Worm (Caenorhabditis elegans): ENCODE data around the gene srt-31.

srt-31 gene

DNA sequence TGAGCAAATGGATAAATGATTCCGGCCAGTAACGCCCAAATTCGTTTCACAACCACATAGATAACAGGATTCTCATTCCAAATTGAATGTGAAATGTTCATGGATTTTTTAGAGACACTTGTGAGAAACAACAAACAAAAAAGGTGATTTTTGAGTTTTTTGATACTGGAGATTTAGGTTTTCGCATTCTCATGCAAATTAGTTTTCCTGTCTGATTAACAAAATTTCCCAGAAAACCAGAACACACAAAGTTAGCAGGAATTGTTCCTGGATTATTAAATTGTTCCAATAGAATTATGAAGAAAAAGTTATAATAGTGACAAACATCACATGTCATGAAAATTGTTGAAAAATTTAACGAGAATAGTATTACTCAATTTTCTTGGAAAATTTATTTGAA is 29.5 kb upstream of the srt-31 start, which contains the start of gene srh-33:
Gene srh-33, minus strand, starts transcription at position 101 of the 400 bp plus-strand sequence.
- TF ChIP-seq athp-1 (tag; optimal IDR thresholded peaks at IDR 0.05) (no peak), ama-1 (optimal IDR thresholded peaks at IDR 0.05) (no peak), ama-1 (GFP tag; optimal IDR thresholded peaks at IDR 0.05) (no peak), F49E8.2 (tag; optimal IDR thresholded peaks at IDR 0.05; ENCODE audit: insufficient read depth) (no peak), pha-4 (tag; optimal IDR thresholded peaks at IDR 0.05) (no peak), bed-2 (GFP tag; IDR thresholded peaks at IDR 0.05) (no peak), sea-2 (GFP tag; IDR thresholded peaks at IDR 0.05) (no peak), ets-4 (GFP tag; optimal IDR thresholded peaks at IDR 0.05) (no peak), xnd-1 (tag; optimal IDR thresholded peaks at IDR 0.05) (no peak), zfh-2 (GFP tag; conservative IDR thresholded peaks at IDR 0.05) (no peak), ztf-26 (tag; optimal IDR thresholded peaks at IDR 0.05) (no peak), ZK185.1 (tag; optimal IDR thresholded peaks at IDR 0.05; ENCODE audit: poor library complexity, severe bottlenecking) (no peak)

DNA sequence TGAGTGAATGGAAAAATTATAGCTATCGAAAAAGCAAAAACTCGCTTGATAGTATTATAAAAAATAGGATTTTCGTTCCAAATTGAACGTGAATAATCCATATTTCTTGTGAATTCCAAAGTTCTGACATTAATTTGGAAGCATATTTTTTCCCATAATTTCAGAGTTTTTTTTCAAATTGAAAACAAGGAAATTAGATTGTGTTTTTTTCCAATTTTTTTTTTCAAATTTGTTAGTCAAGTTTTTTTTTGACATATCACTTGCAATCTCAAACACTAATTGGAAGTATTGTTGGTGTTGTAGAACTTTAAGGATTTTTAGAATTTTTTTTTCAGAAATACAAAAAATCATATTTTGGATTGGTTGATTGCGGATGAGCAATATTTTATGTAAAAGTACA is 26.1 kb upstream of the srt-31 start, which contains the start of gene srh-34:
Gene srh-34, minus strand, starts transcription at position 101 of the 400 bp plus-strand sequence.
- TF ChIP-seq hmg-20 (GFP tag; IDR thresholded peaks at IDR 0.05), result no peak
- no peak for TF ChIP-seq rpc-1 (optimal IDR thresholded peaks at IDR 0.05)
- no peak for TF ChIP-seq rpc-1 (tag; optimal IDR thresholded peaks at IDR 0.05)
- no peak for TF ChIP-seq ekl-4 (GFP tag; IDR thresholded peaks at IDR 0.05)
- TF ChIP-seq rcor-1 (GFP tag; IDR thresholded peaks at IDR 0.05), result no peak
- no peak for TF ChIP-seq F52B5.7 (tag; optimal IDR thresholded peaks at IDR 0.05)
- no peak for TF ChIP-seq F55B11.4 (tag; optimal IDR thresholded peaks at IDR 0.05; ENCODE audit: borderline replicate concordance, insufficient read depth)
- no peak for TF ChIP-seq Y79H2A.3 (GFP tag; conservative IDR thresholded peaks at IDR 0.05)
- TF ChIP-seq fkh-3 (tag; optimal IDR thresholded peaks at IDR 0.05), result no peak
- no peak for TF ChIP-seq nfya-2 (GFP tag; IDR thresholded peaks at IDR 0.05)
- TF ChIP-seq nfya-1 (tag; optimal IDR thresholded peaks at IDR 0.05; ENCODE audit: borderline replicate concordance, insufficient read depth), result no peak
- TF ChIP-seq C17E4.6 (GFP tag; IDR thresholded peaks at IDR 0.05), result no peak

DNA sequence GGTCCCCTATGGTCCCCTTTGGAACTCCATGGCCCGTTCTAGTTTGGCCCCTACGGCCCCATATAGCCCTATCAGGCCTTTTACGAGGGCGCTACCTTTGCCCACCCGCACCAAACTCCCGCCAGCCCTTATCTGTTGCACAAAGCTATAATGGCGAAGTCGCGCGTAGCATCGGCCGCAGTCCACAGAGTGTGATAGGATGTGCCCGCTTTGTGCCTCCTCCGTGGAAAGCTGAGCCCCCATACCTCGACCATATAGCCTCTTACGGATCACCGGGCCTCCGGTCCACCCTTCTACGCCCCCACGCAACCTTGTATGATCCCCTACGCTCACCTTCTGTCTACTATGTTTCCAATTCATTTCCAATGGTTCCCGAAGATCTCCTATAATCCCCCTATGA is 25.7 kb upstream of the srt-31 start:
- TF ChIP-seq zfh-2 (GFP tag; conservative IDR thresholded peaks at IDR 0.05) (peak; percentile 72), repo-1 (tag; optimal IDR thresholded peaks at IDR 0.05) (no peak), lin-26 (GFP tag; IDR thresholded peaks at IDR 0.05) (0 out of 2 replicates have a peak, but pooled peaks have one; percentile 39)

DNA sequence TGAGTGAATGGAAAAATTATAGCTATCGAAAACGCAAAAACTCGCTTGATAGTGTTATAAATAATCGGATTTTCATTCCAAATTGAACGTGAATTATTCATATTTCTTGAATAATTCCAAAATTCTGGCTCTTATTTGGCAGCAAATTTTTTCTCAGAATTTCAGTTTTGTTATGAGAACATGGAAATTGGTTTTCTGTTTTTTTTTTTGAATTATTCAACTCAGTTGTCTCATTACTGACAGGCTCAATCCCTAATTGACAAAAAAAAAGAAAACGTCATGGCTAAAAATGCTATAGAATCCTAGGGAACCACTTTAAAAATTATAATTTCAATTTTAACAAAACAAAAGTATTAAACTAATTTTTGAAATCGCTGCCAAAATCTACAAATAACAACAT is 23.6 kb upstream of the srt-31 start, which contains the start of gene srh-35:
Gene srh-35, minus strand, starts transcription at position 101 of the 400 bp plus-strand sequence.
- no peak for TF ChIP-seq dpff-1 (tag; optimal IDR thresholded peaks at IDR 0.05)
- no peak for TF ChIP-seq dox-1 (GFP tag; IDR thresholded peaks at IDR 0.05)
- no peak for TF ChIP-seq ceh-91 (GFP tag; IDR thresholded peaks at IDR 0.05)
- no peak for TF ChIP-seq sea-2 (GFP tag; IDR thresholded peaks at IDR 0.05)
- TF ChIP-seq mxl-1 (tag; optimal IDR thresholded peaks at IDR 0.05), result no peak
- no peak for TF ChIP-seq snpc-1.1 (tag; optimal IDR thresholded peaks at IDR 0.05; ENCODE audit: insufficient read depth)
- TF ChIP-seq C17E4.6 (GFP tag; IDR thresholded peaks at IDR 0.05), result no peak
- TF ChIP-seq ztf-25 (GFP tag; IDR thresholded peaks at IDR 0.05), result no peak
- TF ChIP-seq attf-5 (GFP tag; optimal IDR thresholded peaks at IDR 0.05), result no peak
- no peak for TF ChIP-seq F57C9.4 (tag; optimal IDR thresholded peaks at IDR 0.05)
- TF ChIP-seq sdz-38 (tag; optimal IDR thresholded peaks at IDR 0.05), result no peak
- TF ChIP-seq die-1 (tag; optimal IDR thresholded peaks at IDR 0.05), result no peak
- TF ChIP-seq fkh-3 (tag; optimal IDR thresholded peaks at IDR 0.05), result no peak
- TF ChIP-seq ztf-3 (GFP tag; optimal IDR thresholded peaks at IDR 0.05), result no peak
